Worm (Caenorhabditis elegans) whole organism, midembryonic: ENCODE results near the gene srbc-41.

Source experiments
- T22C8.4 ChIP-seq: fragments of 200-800 bp; sonication (Bioruptor generic); IDR thresholded peaks from 2 replicates; pipeline ENCODE4 v1.3.6; 2022; ENCODE audit warnings: missing genetic modification characterization, missing compliant biosample characterization
- flt-1 ChIP-seq: fragments of 200-800 bp; sonication (Bioruptor generic); IDR thresholded peaks from 2 replicates; pipeline ENCODE4 v1.3.6; 2022; ENCODE audit warnings: missing genetic modification characterization, missing compliant biosample characterization
- med-1 ChIP-seq: sonication (generic microtip); optimal IDR thresholded peaks from 2 replicates; lab custom pipeline; 2017; ENCODE audit warnings: missing genetic modification characterization, mild to moderate bottlenecking, missing compliant biosample characterization, antibody characterized with exemption, missing genetic modification reagents; ENCODE audit not compliant: insufficient read depth
- ref-1 ChIP-seq: fragments of 200-800 bp; sonication (Bioruptor generic); conservative IDR thresholded peaks from 2 replicates; pipeline ENCODE4 v1.3.6; 2022; ENCODE audit warnings: missing genetic modification reagents, missing genetic modification characterization, missing compliant biosample characterization
- tab-1 ChIP-seq: fragments of 200-800 bp; sonication (Bioruptor generic); IDR thresholded peaks from 2 replicates; pipeline ENCODE4 v1.3.6; 2022; ENCODE audit warnings: missing genetic modification characterization, missing compliant biosample characterization
- ztf-23 ChIP-seq: fragments of 200-800 bp; sonication (Bioruptor generic); IDR thresholded peaks from 2 replicates; pipeline ENCODE4 v1.3.6; 2022; ENCODE audit warnings: missing genetic modification reagents, missing genetic modification characterization, missing compliant biosample characterization
- ztf-29 ChIP-seq: fragments of 200-800 bp; sonication (Bioruptor generic); IDR thresholded peaks from 2 replicates; pipeline ENCODE4 v1.3.6; 2022; ENCODE audit warnings: missing genetic modification reagents, missing genetic modification characterization, missing compliant biosample characterization

ce11 chrV:1642768-1643167 is 28.1 kb upstream of the srbc-41 start:
- TF ChIP-seq ztf-23 (GFP tag; lab: Robert Waterston, UW) = no peak
- TF ChIP-seq T22C8.4 (GFP tag; lab: Robert Waterston, UW) = no peak
- no peak for TF ChIP-seq tab-1 (GFP tag; lab: Robert Waterston, UW)
- TF ChIP-seq ztf-29 = no peak
- TF ChIP-seq ref-1 (GFP tag; lab: Robert Waterston, UW) = no peak
- TF ChIP-seq flt-1 (GFP tag; lab: Robert Waterston, UW) = no peak
- TF ChIP-seq med-1 (GFP tag; lab: Kevin White, UChicago) = no peak
